Worm (Caenorhabditis elegans): ENCODE measurements around the gene dnj-13.

dnj-13 gene

ce11 chrII:11514775-11515174 lies 30.7 kb upstream of the dnj-13 start, which contains the start of gene srh-44:
TSS of gene srh-44 (plus strand) at chrII:11515075.
- TF ChIP-seq egl-27 (tag; optimal IDR thresholded peaks at IDR 0.05): no peak
- no peak for TF ChIP-seq nhr-237 (tag; optimal IDR thresholded peaks at IDR 0.05)
- TF ChIP-seq daf-12 (tag; optimal IDR thresholded peaks at IDR 0.05): no peak
- no peak for TF ChIP-seq ceh-44 (GFP tag; IDR thresholded peaks at IDR 0.05)
- no peak for TF ChIP-seq F10B5.3 (tag; optimal IDR thresholded peaks at IDR 0.05)
- no peak for TF ChIP-seq zfp-3 (GFP tag; conservative IDR thresholded peaks at IDR 0.05)
- TF ChIP-seq ceh-28 (tag; optimal IDR thresholded peaks at IDR 0.05): no peak
- TF ChIP-seq dmd-8 (GFP tag; IDR thresholded peaks at IDR 0.05): no peak
- no peak for TF ChIP-seq hif-1 (tag; optimal IDR thresholded peaks at IDR 0.05)
- no peak for TF ChIP-seq mdl-1 (tag; optimal IDR thresholded peaks at IDR 0.05)
- no peak for TF ChIP-seq ctbp-1 (GFP tag; IDR thresholded peaks at IDR 0.05)
- TF ChIP-seq zip-2 (tag; optimal IDR thresholded peaks at IDR 0.05): no peak
- TF ChIP-seq ama-1 (optimal IDR thresholded peaks at IDR 0.05): no peak
- no peak for TF ChIP-seq F26F4.8 (GFP tag; conservative IDR thresholded peaks at IDR 0.05)
- no peak for TF ChIP-seq lin-1 (GFP tag; IDR thresholded peaks at IDR 0.05)
- no peak for TF ChIP-seq ZK337.2 (GFP tag; IDR thresholded peaks at IDR 0.05)
- no peak for TF ChIP-seq Y5F2A.4 (GFP tag; optimal IDR thresholded peaks at IDR 0.05)

- TF ChIP-seq lin-29 (GFP tag; IDR thresholded peaks at IDR 0.05): no peak
- no peak for TF ChIP-seq madf-9 (GFP tag; conservative IDR thresholded peaks at IDR 0.05)
- TF ChIP-seq Y75B8A.6 (GFP tag; IDR thresholded peaks at IDR 0.05): no peak
- TF ChIP-seq zip-2 (tag; optimal IDR thresholded peaks at IDR 0.05): no peak
- no peak for TF ChIP-seq nhr-48 (tag; optimal IDR thresholded peaks at IDR 0.05)
- TF ChIP-seq unc-62 (GFP tag; optimal IDR thresholded peaks at IDR 0.05 in 1 of 2): no peak
- TF ChIP-seq unc-62 (tag; optimal IDR thresholded peaks at IDR 0.05): no peak
- no peak for TF ChIP-seq zfp-2 (tag; optimal IDR thresholded peaks at IDR 0.05)
- TF ChIP-seq nhr-6 (tag; optimal IDR thresholded peaks at IDR 0.05): no peak
- no peak for TF ChIP-seq mep-1 (tag; optimal IDR thresholded peaks at IDR 0.05)
- no peak for TF ChIP-seq nhr-41 (GFP tag; IDR thresholded peaks at IDR 0.05)
- TF ChIP-seq nhr-28 (tag; optimal IDR thresholded peaks at IDR 0.05): no peak
- no peak for TF ChIP-seq ama-1 (optimal IDR thresholded peaks at IDR 0.05)
- TF ChIP-seq nhr-25 (tag; optimal IDR thresholded peaks at IDR 0.05; ENCODE audit: borderline replicate concordance, insufficient read depth): no peak
Measured at ce11 chrII:11518184-11518583, 27.3 kb upstream of the dnj-13 start, which contains the start of gene B0334.10. TSS of gene B0334.10 (plus strand) at chrII:11518484.

ce11 chrII:11521300-11521699 lies 24.2 kb upstream of the dnj-13 start, which contains the start of gene Y62F5A.10:
TSS of gene Y62F5A.10 (plus strand) at chrII:11521600.
- TF ChIP-seq fos-1 (tag; optimal IDR thresholded peaks at IDR 0.05) (no peak), daf-16 (GFP tag; optimal IDR thresholded peaks at IDR 0.05) (no peak), daf-16 (tag; optimal IDR thresholded peaks at IDR 0.05) (no peak), F37D6.2 (tag; optimal IDR thresholded peaks at IDR 0.05) (no peak), ceh-62 (tag; optimal IDR thresholded peaks at IDR 0.05) (no peak), nhr-77 (tag; optimal IDR thresholded peaks at IDR 0.05) (no peak), lir-3 (tag; optimal IDR thresholded peaks at IDR 0.05) (no peak), F44E2.7 (GFP tag; IDR thresholded peaks at IDR 0.05) (no peak), gei-8 (GFP tag; optimal IDR thresholded peaks at IDR 0.05) (no peak), lin-39 (tag; optimal IDR thresholded peaks at IDR 0.05) (no peak), tag-97 (GFP tag; IDR thresholded peaks at IDR 0.05) (no peak), pha-4 (GFP tag; IDR thresholded peaks at IDR 0.05) (no peak), pha-4 (tag; optimal IDR thresholded peaks at IDR 0.05) (no peak), ceh-82 (tag; optimal IDR thresholded peaks at IDR 0.05) (no peak), nhr-76 (tag; optimal IDR thresholded peaks at IDR 0.05) (no peak), nhr-41 (GFP tag; IDR thresholded peaks at IDR 0.05) (no peak), zfp-2 (tag; optimal IDR thresholded peaks at IDR 0.05) (no peak), lin-15B (tag; optimal IDR thresholded peaks at IDR 0.05) (no peak), jun-1 (tag; optimal IDR thresholded peaks at IDR 0.05) (no peak), nhr-25 (tag; optimal IDR thresholded peaks at IDR 0.05; ENCODE audit: borderline replicate concordance, insufficient read depth) (no peak), pqm-1 (tag; optimal IDR thresholded peaks at IDR 0.05) (no peak)

All from whole organism, L4 larva.